Fruit fly (Drosophila melanogaster) whole organism, pupa: ENCODE data around the gene CG16798.
A peak's percentile ranks its signal among the peaks of the same experiment; 100 is the strongest.

Experiments used
- CG10348 ChIP-seq: fragments of 200-800 bp; sonication (Bioruptor generic); IDR thresholded peaks from 2 replicates; pipeline ENCODE4 v1.3.6; 2022; ENCODE audit warnings: missing biosample characterization, missing genetic modification characterization
- CG12605 ChIP-seq: fragments of 200-800 bp; sonication (Bioruptor generic); IDR thresholded peaks from 2 replicates; pipeline ENCODE4 v1.3.6; 2022; ENCODE audit warnings: missing biosample characterization, missing genetic modification characterization
- CG13204 ChIP-seq: fragments of 200-800 bp; sonication (Bioruptor generic); optimal IDR thresholded peaks from 2 replicates; lab custom pipeline; 2018; ENCODE audit warnings: missing biosample characterization, mild to moderate bottlenecking, missing genetic modification characterization, moderate library complexity
- CG14655 ChIP-seq: fragments of 200-800 bp; sonication (Bioruptor generic); optimal IDR thresholded peaks from 3 replicates; lab custom pipeline; 2017; ENCODE audit warnings: mild to moderate bottlenecking, missing biosample characterization, missing genetic modification reagents, missing genetic modification characterization
- CG15710 ChIP-seq: fragments of 200-800 bp; sonication (Bioruptor generic); optimal IDR thresholded peaks from 2 replicates; lab custom pipeline; 2018; ENCODE audit warnings: missing biosample characterization, mild to moderate bottlenecking, missing genetic modification characterization, moderate library complexity
- CG17806 ChIP-seq: fragments of 200-800 bp; sonication (Bioruptor generic); optimal IDR thresholded peaks from 2 replicates; lab custom pipeline; 2018; ENCODE audit warnings: missing biosample characterization, mild to moderate bottlenecking, missing genetic modification characterization, moderate library complexity
- CG32121 ChIP-seq: fragments of 200-800 bp; sonication (Bioruptor generic); IDR thresholded peaks from 2 replicates; pipeline ENCODE4 v1.3.6; 2022; ENCODE audit warnings: missing biosample characterization, missing genetic modification characterization
- CG34367 ChIP-seq: fragments of 200-800 bp; sonication (Bioruptor generic); optimal IDR thresholded peaks from 2 replicates; lab custom pipeline; 2018; ENCODE audit warnings: missing biosample characterization, mild to moderate bottlenecking, missing genetic modification characterization
- CG4496 ChIP-seq: fragments of 200-800 bp; sonication (Bioruptor generic); IDR thresholded peaks from 3 replicates; pipeline ENCODE4 v1.3.6; 2022; ENCODE audit warnings: missing biosample characterization, missing genetic modification characterization
- CG8159 ChIP-seq: fragments of 200-800 bp; sonication (Bioruptor generic); optimal IDR thresholded peaks from 3 replicates; lab custom pipeline; 2018; ENCODE audit warnings: missing biosample characterization, mild to moderate bottlenecking, missing genetic modification characterization, moderate library complexity
- CG8301 ChIP-seq: fragments of 200-800 bp; sonication (Bioruptor generic); optimal IDR thresholded peaks from 2 replicates; lab custom pipeline; 2018; ENCODE audit warnings: missing biosample characterization, mild to moderate bottlenecking, missing genetic modification characterization
- CG9948 ChIP-seq: fragments of 200-800 bp; sonication (Bioruptor generic); optimal IDR thresholded peaks from 2 replicates; lab custom pipeline; 2018; ENCODE audit warnings: missing biosample characterization, mild to moderate bottlenecking, missing genetic modification characterization, moderate library complexity
- D1 ChIP-seq: fragments of 200-800 bp; sonication (Bioruptor generic); optimal IDR thresholded peaks from 2 replicates; lab custom pipeline; 2018; ENCODE audit warnings: missing biosample characterization, mild to moderate bottlenecking, missing genetic modification characterization, moderate library complexity
- EcR ChIP-seq: fragments of 200-800 bp; sonication (Bioruptor generic); optimal IDR thresholded peaks from 3 replicates; lab custom pipeline; 2019; ENCODE audit warnings: missing biosample characterization, missing genetic modification characterization, mild to moderate bottlenecking, moderate library complexity, missing genetic modification reagents
- Ets98B ChIP-seq: fragments of 200-800 bp; sonication (Bioruptor generic); IDR thresholded peaks from 2 replicates; pipeline ENCODE4 v1.3.6; 2022; ENCODE audit warnings: missing biosample characterization, missing genetic modification characterization
- Pif1A ChIP-seq: fragments of 200-800 bp; sonication (Bioruptor generic); optimal IDR thresholded peaks from 3 replicates; lab custom pipeline; 2016; ENCODE audit warnings: missing biosample characterization, missing genetic modification characterization
- Pif1B ChIP-seq: fragments of 200-800 bp; sonication (Bioruptor generic); optimal IDR thresholded peaks from 3 replicates; lab custom pipeline; 2016; ENCODE audit warnings: missing biosample characterization, missing genetic modification characterization
- Snoo ChIP-seq: fragments of 200-800 bp; sonication (Bioruptor generic); optimal IDR thresholded peaks from 3 replicates; lab custom pipeline; 2017; ENCODE audit warnings: missing biosample characterization, mild to moderate bottlenecking, missing genetic modification characterization, inconsistent platforms
- fd96Ca ChIP-seq: fragments of 200-800 bp; sonication (Bioruptor generic); IDR thresholded peaks from 3 replicates; pipeline ENCODE4 v1.3.6; 2022; ENCODE audit warnings: missing biosample characterization, missing genetic modification characterization
- gl ChIP-seq: fragments of 200-800 bp; sonication (Bioruptor generic); optimal IDR thresholded peaks from 2 replicates; lab custom pipeline; 2018; ENCODE audit warnings: missing biosample characterization, mild to moderate bottlenecking, missing genetic modification characterization
- rn ChIP-seq: fragments of 200-800 bp; sonication (Bioruptor generic); IDR thresholded peaks from 2 replicates; pipeline ENCODE4 v1.3.6; 2022; ENCODE audit warnings: missing biosample characterization, missing genetic modification characterization

CG16798 gene

DNA sequence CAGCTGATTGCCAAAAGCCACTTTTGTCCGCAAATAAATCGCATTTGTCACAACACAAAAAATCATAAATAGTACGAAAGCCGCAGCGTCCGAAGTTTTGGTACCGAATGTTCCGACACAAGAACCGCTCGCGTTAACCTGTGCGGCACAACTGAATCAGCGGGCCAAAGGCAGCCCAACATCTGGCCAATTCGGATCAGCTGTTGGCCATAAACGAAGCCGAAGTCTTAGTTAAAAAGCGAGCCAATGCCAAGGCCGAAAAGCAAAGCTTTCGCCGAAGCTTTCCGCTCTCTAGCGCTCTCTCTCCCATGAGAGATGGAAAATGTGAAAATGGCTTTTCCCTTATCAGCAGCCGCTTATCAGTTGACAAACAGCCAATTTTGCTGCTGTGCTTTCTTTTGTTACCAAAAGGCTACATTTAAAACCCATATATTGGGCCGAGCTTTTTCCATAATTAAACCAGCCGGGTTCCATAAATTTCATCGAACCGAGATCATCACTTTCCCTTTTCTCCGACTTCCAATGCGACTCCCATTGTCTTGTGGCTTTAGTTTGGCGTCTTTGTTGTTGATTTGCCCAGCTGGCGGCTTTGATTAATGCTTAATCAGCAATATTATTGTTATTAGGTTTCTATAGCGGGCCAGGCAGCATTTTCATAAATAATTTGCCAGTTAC is at the start of gene CG16798:
Gene CG16798, minus strand, starts transcription at position 216 of the 675 bp plus-strand sequence.
- no peak for TF ChIP-seq CG14655 (GFP tag; lab: Kevin White, UChicago)
- TF ChIP-seq Ets98B (GFP tag; lab: Robert Waterston, UW) = no peak; the same call in 1 of the 2 replicates
- no peak for TF ChIP-seq D1 (tag; lab: Kevin White, UChicago)
- no peak for TF ChIP-seq CG15710 (tag; lab: Kevin White, UChicago)
- TF ChIP-seq fd96Ca (GFP tag; lab: Robert Waterston, UW) = no peak
- no peak for TF ChIP-seq Pif1B (GFP tag; lab: Kevin White, UChicago)
- no peak for TF ChIP-seq CG13204 (GFP tag; lab: Kevin White, UChicago)
- TF ChIP-seq CG8159 (tag; lab: Kevin White, UChicago) = no peak
- no peak for TF ChIP-seq CG12605
- TF ChIP-seq CG10348 (GFP tag; lab: Robert Waterston, UW) = no peak
- TF ChIP-seq, all 21 proteins: peak for 0

DNA sequence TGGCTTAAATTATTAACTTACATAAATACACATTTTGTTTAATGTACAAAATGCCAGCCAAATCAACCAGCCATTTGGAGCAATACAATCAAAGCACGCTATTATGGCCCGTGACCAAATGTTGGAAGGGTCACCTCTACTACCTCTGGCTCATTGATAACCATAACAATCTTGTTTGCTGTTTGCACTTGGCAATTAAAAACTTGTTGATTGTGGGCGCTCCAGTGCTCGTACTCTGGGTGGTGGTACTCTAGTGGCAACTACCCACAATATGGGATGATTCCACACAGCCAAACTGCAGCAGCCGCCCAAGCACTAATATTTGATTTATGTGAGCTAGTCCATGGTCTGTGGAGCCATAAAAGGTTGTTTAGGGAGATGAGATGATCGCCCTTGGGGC is 49.1 kb upstream of the CG16798 start:
- TF ChIP-seq CG15710 (tag; lab: Kevin White, UChicago) = no peak
- TF ChIP-seq CG10348 (GFP tag; lab: Robert Waterston, UW) = no peak
- no peak for TF ChIP-seq CG14655 (GFP tag; lab: Kevin White, UChicago)
- no peak for TF ChIP-seq rn (GFP tag; lab: Robert Waterston, UW)
- TF ChIP-seq D1 (tag; lab: Kevin White, UChicago) = no peak
- TF ChIP-seq CG8301 (tag; lab: Kevin White, UChicago) = no peak
- TF ChIP-seq CG34367 (tag; lab: Kevin White, UChicago) = no peak
- TF ChIP-seq fd96Ca (GFP tag; lab: Robert Waterston, UW) = no peak
- no peak for TF ChIP-seq CG8159 (tag; lab: Kevin White, UChicago)
- TF ChIP-seq Ets98B (GFP tag; lab: Robert Waterston, UW) = no peak
- no peak for TF ChIP-seq gl (tag; lab: Kevin White, UChicago)
- TF ChIP-seq CG12605 = no peak
- no peak for TF ChIP-seq CG17806 (tag; lab: Kevin White, UChicago)
- TF ChIP-seq, all 21 proteins: peak for 0

DNA sequence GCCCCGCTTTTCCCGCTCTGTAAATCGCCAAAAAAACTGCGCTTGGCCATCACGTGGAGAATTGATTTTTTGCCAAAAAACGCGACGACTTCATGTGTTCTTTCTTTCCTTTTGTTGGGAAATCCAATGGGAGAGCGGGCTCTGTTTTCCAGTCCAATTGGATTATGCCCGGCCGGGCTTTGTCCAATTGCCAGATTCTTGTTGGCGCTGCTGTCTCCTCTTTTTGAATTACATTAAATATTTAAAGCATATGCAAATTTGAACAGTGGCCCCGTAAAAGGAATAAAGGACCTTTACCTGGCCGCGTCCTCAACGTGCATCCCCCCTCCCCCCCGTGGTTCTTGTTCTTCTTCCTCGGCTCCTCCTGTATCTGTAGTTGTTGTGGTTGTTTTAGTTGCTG is 47.3 kb upstream of the CG16798 start:
- TF ChIP-seq D1 (tag; lab: Kevin White, UChicago) = no peak
- TF ChIP-seq CG10348 (GFP tag; lab: Robert Waterston, UW) = no peak
- no peak for TF ChIP-seq CG13204 (GFP tag; lab: Kevin White, UChicago)
- no peak for TF ChIP-seq Pif1B (GFP tag; lab: Kevin White, UChicago)
- no peak for TF ChIP-seq CG4496 (GFP tag; lab: Robert Waterston, UW)
- no peak for TF ChIP-seq CG8159 (tag; lab: Kevin White, UChicago)
- TF ChIP-seq Ets98B (GFP tag; lab: Robert Waterston, UW) = no peak
- TF ChIP-seq CG14655 (GFP tag; lab: Kevin White, UChicago) = no peak
- no peak for TF ChIP-seq CG15710 (tag; lab: Kevin White, UChicago)
- TF ChIP-seq EcR (GFP tag; lab: Kevin White, UChicago) = no peak
- TF ChIP-seq rn (GFP tag; lab: Robert Waterston, UW) = no peak
- no peak for TF ChIP-seq CG17806 (tag; lab: Kevin White, UChicago)
- no peak for TF ChIP-seq CG9948 (tag; lab: Kevin White, UChicago)
- TF ChIP-seq CG12605 = no peak
- TF ChIP-seq CG8301 (tag; lab: Kevin White, UChicago) = no peak
- TF ChIP-seq gl (tag; lab: Kevin White, UChicago) = no peak
- no peak for TF ChIP-seq Pif1A (GFP tag; lab: Kevin White, UChicago)
- TF ChIP-seq CG34367 (tag; lab: Kevin White, UChicago) = no peak

DNA sequence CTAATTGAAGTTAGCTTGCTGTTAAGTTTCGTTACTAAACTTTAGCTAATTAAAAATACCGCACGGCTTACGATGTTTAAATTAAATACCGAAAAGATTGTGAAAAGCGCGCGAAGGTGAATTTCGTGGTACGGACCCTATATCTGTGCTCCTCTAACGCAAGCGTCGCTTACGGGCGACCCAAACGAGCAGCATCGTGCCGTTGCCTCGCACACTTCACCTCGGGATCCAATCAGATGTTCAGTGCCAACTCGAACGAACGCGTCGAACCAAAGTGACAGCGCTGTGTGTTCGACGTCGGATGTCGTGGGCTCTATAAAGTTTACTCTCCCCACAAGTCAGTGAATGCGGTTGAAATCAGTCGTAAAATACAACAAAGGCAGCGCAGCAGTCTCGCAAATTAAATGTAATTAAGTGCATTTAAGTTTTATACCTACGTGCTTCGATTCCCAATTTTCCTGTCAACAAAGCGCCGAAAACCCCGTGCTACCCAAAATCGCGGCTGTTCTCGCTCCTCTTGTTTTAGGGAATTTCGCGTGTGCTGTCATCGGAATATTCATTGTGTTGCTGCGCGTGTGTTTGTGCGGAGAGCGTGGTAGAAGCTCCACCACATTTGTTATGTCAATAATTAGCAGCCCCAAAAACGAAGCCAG is 46.7 kb upstream of the CG16798 start:
- TF ChIP-seq Pif1A (GFP tag; lab: Kevin White, UChicago) (no peak), CG17806 (tag; lab: Kevin White, UChicago) (no peak), gl (tag; lab: Kevin White, UChicago) (no peak), CG34367 (tag; lab: Kevin White, UChicago) (no peak), CG8301 (tag; lab: Kevin White, UChicago) (no peak), CG32121 (GFP tag; lab: Robert Waterston, UW) (0 out of 2 replicates have a peak, but pooled peaks have one; percentile 16), rn (GFP tag; lab: Robert Waterston, UW) (no peak), fd96Ca (GFP tag; lab: Robert Waterston, UW) (peak; percentile 38; the same call in 1 of the 3 replicates), CG10348 (GFP tag; lab: Robert Waterston, UW) (no peak), CG15710 (tag; lab: Kevin White, UChicago) (no peak), CG13204 (GFP tag; lab: Kevin White, UChicago) (peak; percentile 53), CG14655 (GFP tag; lab: Kevin White, UChicago) (no peak), CG9948 (tag; lab: Kevin White, UChicago) (no peak), EcR (GFP tag; lab: Kevin White, UChicago) (peak; percentile 9), CG4496 (GFP tag; lab: Robert Waterston, UW) (no peak), D1 (tag; lab: Kevin White, UChicago) (peak; percentile 51), CG8159 (tag; lab: Kevin White, UChicago) (peak; percentile 2), Ets98B (GFP tag; lab: Robert Waterston, UW) (no peak), Snoo (tag; lab: Kevin White, UChicago) (peak; percentile 32), CG12605 (no peak), Pif1B (GFP tag; lab: Kevin White, UChicago) (no peak)
- TF ChIP-seq, all 21 proteins: peak for 7
